Fruit fly (Drosophila melanogaster) whole organism, embryonic: ENCODE measurements around the gene CG16972.

Source experiments
- Atf6 ChIP-seq: fragments of 200-800 bp; sonication (Bioruptor generic); IDR thresholded peaks from 2 replicates; pipeline ENCODE4 v1.3.6; 2022; ENCODE audit warnings: missing biosample characterization, missing genetic modification characterization
- CG1024 ChIP-seq: fragments of 200-800 bp; sonication (Bioruptor generic); IDR thresholded peaks from 2 replicates; pipeline ENCODE4 v1.3.6; 2022; ENCODE audit warnings: missing biosample characterization, missing genetic modification characterization
- CG10366 ChIP-seq: fragments of 200-800 bp; sonication (Bioruptor generic); IDR thresholded peaks from 2 replicates; pipeline ENCODE4 v1.3.6; 2022; ENCODE audit warnings: missing biosample characterization, missing genetic modification characterization
- CG12071 ChIP-seq: fragments of 200-800 bp; sonication (Bioruptor generic); optimal IDR thresholded peaks from 3 replicates; lab custom pipeline; 2018; ENCODE audit warnings: missing biosample characterization, mild to moderate bottlenecking, missing genetic modification characterization
- CG12299 ChIP-seq: fragments of 200-800 bp; sonication (Bioruptor generic); optimal IDR thresholded peaks from 2 replicates; lab custom pipeline; 2018; ENCODE audit warnings: missing biosample characterization, mild to moderate bottlenecking, missing genetic modification characterization
- CG1233 ChIP-seq: fragments of 200-800 bp; sonication (Bioruptor generic); optimal IDR thresholded peaks from 4 replicates; lab custom pipeline; 2018; ENCODE audit warnings: missing biosample characterization, mild to moderate bottlenecking, missing genetic modification characterization
- CG12769 ChIP-seq: fragments of 200-800 bp; sonication (Bioruptor generic); optimal IDR thresholded peaks from 2 replicates; lab custom pipeline; 2019; ENCODE audit warnings: missing biosample characterization, mild to moderate bottlenecking, missing genetic modification characterization, moderate library complexity
- CG13296 ChIP-seq: fragments of 200-800 bp; sonication (Bioruptor generic); optimal IDR thresholded peaks from 3 replicates; lab custom pipeline; 2018; ENCODE audit warnings: missing biosample characterization, mild to moderate bottlenecking, missing genetic modification characterization
- CG14965 ChIP-seq: fragments of 200-800 bp; sonication (Bioruptor generic); optimal IDR thresholded peaks from 2 replicates; lab custom pipeline; 2016; ENCODE audit warnings: missing biosample characterization, missing genetic modification characterization, borderline replicate concordance
- CG1529 ChIP-seq: fragments of 200-800 bp; sonication (Bioruptor generic); optimal IDR thresholded peaks from 3 replicates; lab custom pipeline; 2018; ENCODE audit warnings: missing biosample characterization, missing genetic modification characterization
- CG2116 ChIP-seq: fragments of 200-800 bp; sonication (Bioruptor generic); optimal IDR thresholded peaks from 3 replicates; lab custom pipeline; 2018; ENCODE audit warnings: missing biosample characterization, mild to moderate bottlenecking, missing genetic modification characterization
- CG2712 ChIP-seq: fragments of 200-800 bp; optimal IDR thresholded peaks from 3 replicates; lab custom pipeline; 2019; ENCODE audit warnings: missing biosample characterization, mild to moderate bottlenecking, missing genetic modification characterization, moderate library complexity
- CG31441 ChIP-seq: fragments of 200-800 bp; sonication (Bioruptor generic); IDR thresholded peaks from 2 replicates; pipeline ENCODE4 v1.3.6; 2022; ENCODE audit warnings: missing biosample characterization, missing genetic modification characterization
- CG4820 ChIP-seq: fragments of 200-800 bp; sonication (Bioruptor generic); optimal IDR thresholded peaks from 3 replicates; lab custom pipeline; 2016; ENCODE audit warnings: missing biosample characterization, missing genetic modification characterization
- CG8281 ChIP-seq: fragments of 200-800 bp; sonication (Bioruptor generic); optimal IDR thresholded peaks from 2 replicates; lab custom pipeline; 2018; ENCODE audit warnings: missing biosample characterization, mild to moderate bottlenecking, missing genetic modification characterization, moderate library complexity
- CoRest ChIP-seq: fragments of 200-800 bp; sonication (Bioruptor generic); optimal IDR thresholded peaks from 3 replicates; lab custom pipeline; 2018; ENCODE audit warnings: missing biosample characterization, mild to moderate bottlenecking, missing genetic modification characterization, moderate library complexity
- Deaf1 ChIP-seq: fragments of 200-800 bp; optimal IDR thresholded peaks from 3 replicates; lab custom pipeline; 2019; ENCODE audit warnings: missing biosample characterization, mild to moderate bottlenecking, missing genetic modification characterization, moderate library complexity
- Doc3 ChIP-seq: fragments of 200-800 bp; sonication (Bioruptor generic); IDR thresholded peaks from 3 replicates; pipeline ENCODE4 v1.3.6; 2022; ENCODE audit warnings: missing biosample characterization, missing genetic modification characterization; ENCODE audit not compliant: partially characterized antibody
- E2f2 ChIP-seq: fragments of 200-800 bp; sonication (Bioruptor generic); IDR thresholded peaks from 2 replicates; pipeline ENCODE4 v1.3.6; 2022; ENCODE audit warnings: missing biosample characterization, missing genetic modification characterization
- Fer3 ChIP-seq: fragments of 200-800 bp; sonication (Bioruptor generic); optimal IDR thresholded peaks from 2 replicates; lab custom pipeline; 2018; ENCODE audit warnings: missing biosample characterization, mild to moderate bottlenecking, missing genetic modification characterization, moderate library complexity
- HLH3B ChIP-seq: fragments of 200-800 bp; sonication (Bioruptor generic); IDR thresholded peaks from 2 replicates; pipeline ENCODE4 v1.3.6; 2022; ENCODE audit warnings: missing biosample characterization, missing genetic modification characterization
- Hr39 ChIP-seq: fragments of >200 bp; optimal IDR thresholded peaks from 2 replicates; lab custom pipeline; 2017
- Kr ChIP-seq: fragments of 200-800 bp; sonication (Bioruptor generic); optimal IDR thresholded peaks from 2 replicates; lab custom pipeline; 2017; ENCODE audit warnings: missing biosample characterization, mild to moderate bottlenecking, missing genetic modification characterization
- Lhr ChIP-seq: fragments of 200-800 bp; sonication (Bioruptor generic); optimal IDR thresholded peaks from 3 replicates; lab custom pipeline; 2017; ENCODE audit warnings: mild to moderate bottlenecking, missing biosample characterization, missing genetic modification reagents, missing genetic modification characterization
- Med ChIP-seq: fragments of 200-800 bp; sonication (Bioruptor generic); peaks from one replicate; lab custom pipeline; 2016; ENCODE audit warnings: missing biosample characterization, missing genetic modification characterization, mild to moderate bottlenecking, inconsistent platforms, moderate library complexity
- NK7.1 ChIP-seq: fragments of 200-800 bp; sonication (Bioruptor generic); optimal IDR thresholded peaks from 3 replicates; lab custom pipeline; 2016; ENCODE audit warnings: missing biosample characterization, missing genetic modification characterization
- Oli ChIP-seq: fragments of 200-800 bp; sonication (Bioruptor generic); optimal IDR thresholded peaks from 2 replicates; lab custom pipeline; 2018; ENCODE audit warnings: missing biosample characterization, mild to moderate bottlenecking, missing genetic modification characterization, moderate library complexity
- PHDP ChIP-seq: fragments of 200-800 bp; sonication (Bioruptor generic); optimal IDR thresholded peaks from 3 replicates; lab custom pipeline; 2018; ENCODE audit warnings: missing biosample characterization, mild to moderate bottlenecking, missing genetic modification characterization, moderate library complexity
- Spps ChIP-seq: fragments of 200-800 bp; sonication (Bioruptor generic); optimal IDR thresholded peaks from 2 replicates; lab custom pipeline; 2018; ENCODE audit warnings: missing biosample characterization, mild to moderate bottlenecking, missing genetic modification characterization
- Sry-β ChIP-seq: fragments of 200-800 bp; sonication (Bioruptor generic); optimal IDR thresholded peaks from 2 replicates; lab custom pipeline; 2018; ENCODE audit warnings: missing biosample characterization, mild to moderate bottlenecking, missing genetic modification characterization, moderate library complexity
- abd-A ChIP-seq: fragments of 200-800 bp; sonication (Bioruptor generic); optimal IDR thresholded peaks from 3 replicates; lab custom pipeline; 2019; ENCODE audit warnings: missing biosample characterization, mild to moderate bottlenecking, missing genetic modification characterization, moderate library complexity
- al ChIP-seq: fragments of 200-800 bp; sonication (Bioruptor generic); IDR thresholded peaks from 2 replicates; pipeline ENCODE4 v1.3.6; 2022; ENCODE audit warnings: missing biosample characterization, missing genetic modification characterization
- az2 ChIP-seq: fragments of 200-800 bp; sonication (Bioruptor generic); optimal IDR thresholded peaks from 3 replicates; lab custom pipeline; 2016; ENCODE audit warnings: missing biosample characterization, missing genetic modification characterization
- bcd ChIP-seq: fragments of 200-800 bp; sonication (Bioruptor generic); optimal IDR thresholded peaks from 2 replicates; lab custom pipeline; 2017; ENCODE audit warnings: missing biosample characterization, mild to moderate bottlenecking, missing genetic modification characterization
- cg ChIP-seq: fragments of 200-800 bp; sonication (Bioruptor generic); optimal IDR thresholded peaks from 3 replicates; lab custom pipeline; 2019; ENCODE audit warnings: missing biosample characterization, mild to moderate bottlenecking, missing genetic modification characterization, moderate library complexity
- gcm2 ChIP-seq: fragments of 200-800 bp; sonication (Bioruptor generic); optimal IDR thresholded peaks from 2 replicates; lab custom pipeline; 2016; ENCODE audit warnings: missing biosample characterization, missing genetic modification characterization
- gro ChIP-seq: fragments of 200-800 bp; sonication (Bioruptor generic); optimal IDR thresholded peaks from 2 replicates; lab custom pipeline; 2016; ENCODE audit warnings: missing biosample characterization, missing genetic modification characterization
- jumu ChIP-seq: fragments of 200-800 bp; sonication (Bioruptor generic); optimal IDR thresholded peaks from 3 replicates; lab custom pipeline; 2016; ENCODE audit warnings: missing biosample characterization, missing genetic modification characterization
- lmd ChIP-seq: fragments of 200-800 bp; sonication (Bioruptor generic); IDR thresholded peaks from 2 replicates; pipeline ENCODE4 v1.3.6; 2022; ENCODE audit warnings: missing biosample characterization, missing genetic modification characterization
- onecut ChIP-seq: fragments of 200-800 bp; sonication (Bioruptor generic); IDR thresholded peaks from 2 replicates; pipeline ENCODE4 v1.3.6; 2022; ENCODE audit warnings: missing biosample characterization, missing genetic modification characterization
- prd ChIP-seq, 3 experiments: fragments of >200 bp in 2 of 3; fragments of 200-800 bp in 1 of 3; sonication (Bioruptor generic) in 1 of 3; optimal IDR thresholded peaks in 2 of 3; IDR thresholded peaks in 1 of 3; 2 replicates in 2 of 3; 3 replicates in 1 of 3; pipeline versions ENCODE4 v1.3.6 to Lab custom; 2017 to 2022; ENCODE audit warnings: missing biosample characterization in 1 of 3, missing genetic modification characterization in 1 of 3
- sisA ChIP-seq: fragments of 200-800 bp; sonication (Bioruptor generic); IDR thresholded peaks from 2 replicates; pipeline ENCODE4 v1.3.6; 2022; ENCODE audit warnings: missing biosample characterization, missing genetic modification characterization
- slbo ChIP-seq: fragments of 200-800 bp; sonication (Bioruptor generic); IDR thresholded peaks from 2 replicates; pipeline ENCODE4 v1.3.6; 2022; ENCODE audit warnings: missing biosample characterization, missing genetic modification characterization
- sob ChIP-seq: fragments of 200-800 bp; sonication (Bioruptor generic); IDR thresholded peaks from 2 replicates; pipeline ENCODE4 v1.3.6; 2022; ENCODE audit warnings: missing biosample characterization, missing genetic modification characterization
- stwl ChIP-seq: fragments of 200-800 bp; sonication (Bioruptor generic); optimal IDR thresholded peaks from 3 replicates; lab custom pipeline; 2018; ENCODE audit warnings: missing biosample characterization, mild to moderate bottlenecking, missing genetic modification characterization, moderate library complexity
- tll ChIP-seq, 2 experiments: fragments of 200-800 bp in 1 of 2; fragments of >200 bp in 1 of 2; sonication (Bioruptor generic) in 1 of 2; optimal IDR thresholded peaks; 2 replicates each; lab custom pipeline; 2017 to 2019; ENCODE audit warnings: missing biosample characterization in 2 of 2, missing genetic modification characterization in 2 of 2, mild to moderate bottlenecking in 1 of 2, moderate library complexity in 1 of 2
- tna ChIP-seq: fragments of 200-800 bp; sonication (Bioruptor generic); IDR thresholded peaks from 2 replicates; pipeline ENCODE4 v1.3.6; 2022; ENCODE audit warnings: missing biosample characterization, missing genetic modification characterization; ENCODE audit not compliant: partially characterized antibody
- trem ChIP-seq: fragments of 200-800 bp; optimal IDR thresholded peaks from 3 replicates; lab custom pipeline; 2019; ENCODE audit warnings: missing biosample characterization, mild to moderate bottlenecking, missing genetic modification characterization, moderate library complexity
- twi ChIP-seq: fragments of 200-800 bp; optimal IDR thresholded peaks from 2 replicates; lab custom pipeline; 2019; ENCODE audit warnings: missing biosample characterization, mild to moderate bottlenecking, missing genetic modification characterization, moderate library complexity
- z ChIP-seq: fragments of 200-800 bp; sonication (Bioruptor generic); IDR thresholded peaks from 3 replicates; pipeline ENCODE4 v1.3.6; 2022; ENCODE audit warnings: missing biosample characterization, missing genetic modification characterization

The CG16972 gene

DNA sequence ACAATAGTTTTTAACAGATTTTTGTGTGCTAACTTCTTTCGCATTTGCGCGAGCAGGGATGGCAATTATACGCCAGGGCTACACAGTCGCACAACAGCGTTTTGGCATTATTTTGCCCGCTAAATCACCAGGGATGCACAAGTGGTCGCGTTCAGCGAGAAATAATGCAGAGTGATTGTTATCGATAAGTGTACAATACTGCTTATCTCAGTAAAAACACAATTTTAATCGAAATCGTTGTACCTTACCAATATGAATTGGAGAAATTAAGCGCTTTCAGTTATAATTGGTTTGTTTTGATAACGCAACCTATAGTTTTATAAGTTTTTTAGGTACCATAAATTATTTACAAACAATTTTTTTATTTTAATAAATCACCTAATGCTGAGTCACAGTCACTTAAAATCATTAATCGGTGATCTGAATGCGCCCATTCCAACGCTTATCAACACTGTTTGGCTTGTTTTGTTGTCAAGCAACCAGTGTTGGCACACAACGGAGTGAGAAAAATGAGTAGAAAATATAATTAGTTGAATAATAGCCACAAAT is 26.3 kb downstream of the CG16972 start, which contains the start of the genes Sfmbt and CG5439 (continued):
- TF ChIP-seq trem (tag; lab: Kevin White, UChicago): peak; percentile 79
- no peak for TF ChIP-seq Hr39 (lab: Kevin White, UChicago)
- TF ChIP-seq CG13296 (GFP tag; lab: Kevin White, UChicago): no peak
- no peak for TF ChIP-seq cg (GFP tag; lab: Kevin White, UChicago)
- peak; percentile 75 for TF ChIP-seq lmd
- no peak for TF ChIP-seq bcd (GFP tag; lab: Kevin White, UChicago)
- no peak for TF ChIP-seq CG1233 (GFP tag; lab: Kevin White, UChicago)
- TF ChIP-seq gro (GFP tag; lab: Kevin White, UChicago): peak; percentile 17
- TF ChIP-seq Doc3 (GFP tag; lab: Robert Waterston, UW): no peak
- TF ChIP-seq slbo: peak; percentile 88
- no peak for TF ChIP-seq Oli (tag; lab: Kevin White, UChicago)
- no peak for TF ChIP-seq CG1529 (GFP tag; lab: Kevin White, UChicago)
- TF ChIP-seq sisA (GFP tag; lab: Robert Waterston, UW): peak; percentile 77
- peak; percentile 81 for TF ChIP-seq sob (GFP tag; lab: Robert Waterston, UW)
- no peak; the same call in 1 of the 2 replicates for TF ChIP-seq CG1024
- TF ChIP-seq Deaf1 (tag; lab: Kevin White, UChicago): no peak
- TF ChIP-seq CG2712 (tag; lab: Kevin White, UChicago): peak; percentile 82
- peak; percentile 80 for TF ChIP-seq Sry-β (GFP tag; lab: Kevin White, UChicago)
- TF ChIP-seq CG12769 (tag; lab: Kevin White, UChicago): no peak
- TF ChIP-seq prd (optimal IDR thresholded peaks at IDR 0.05; lab: Kevin White, UChicago): no peak
- TF ChIP-seq prd (GFP tag; IDR thresholded peaks at IDR 0.05; lab: Robert Waterston, UW): peak; percentile 80
- TF ChIP-seq abd-A (tag; lab: Kevin White, UChicago): no peak
- peak; percentile 71 for TF ChIP-seq al (GFP tag; lab: Robert Waterston, UW)
- TF ChIP-seq jumu (GFP tag; lab: Kevin White, UChicago): peak; percentile 85
- peak; percentile 96 for TF ChIP-seq Med (GFP tag; lab: Kevin White, UChicago)
- peak; percentile 69 for TF ChIP-seq Lhr (GFP tag; lab: Kevin White, UChicago)
- no peak for TF ChIP-seq z (GFP tag; lab: Robert Waterston, UW)
- peak; percentile 91 for TF ChIP-seq stwl (tag; lab: Kevin White, UChicago)
- TF ChIP-seq CG4820: peak; percentile 73
- peak; percentile 53; the same call in 1 of the 2 replicates for TF ChIP-seq Atf6 (GFP tag; lab: Robert Waterston, UW)
- no peak; the same call in 1 of the 2 replicates for TF ChIP-seq HLH3B (GFP tag; lab: Robert Waterston, UW)
- TF ChIP-seq Spps (tag; lab: Kevin White, UChicago): peak; percentile 22
- TF ChIP-seq gcm2 (GFP tag; lab: Kevin White, UChicago): no peak
- peak; percentile 50 for TF ChIP-seq twi (tag; lab: Kevin White, UChicago)
- TF ChIP-seq NK7.1 (GFP tag; lab: Kevin White, UChicago): peak; percentile 52
- peak; percentile 89 for TF ChIP-seq CG2116 (GFP tag; lab: Kevin White, UChicago)
- TF ChIP-seq E2f2: peak; percentile 51
- TF ChIP-seq CG8281 (tag; lab: Kevin White, UChicago): no peak
- peak; percentile 100 for TF ChIP-seq CG31441 (GFP tag; lab: Robert Waterston, UW)
- no peak for TF ChIP-seq CG14965
- TF ChIP-seq PHDP (tag; lab: Kevin White, UChicago): no peak
- peak; percentile 39; the same call in 1 of the 2 replicates for TF ChIP-seq CG10366 (GFP tag; lab: Robert Waterston, UW)
- peak; percentile 42; the same call in 1 of the 2 replicates for TF ChIP-seq onecut
- no peak for TF ChIP-seq tna (GFP tag; lab: Robert Waterston, UW)
- peak; percentile 6 for TF ChIP-seq CG12299 (tag; lab: Kevin White, UChicago)
- TF ChIP-seq CG12071: no peak
- no peak for TF ChIP-seq Kr (GFP tag; lab: Kevin White, UChicago)
- peak; percentile 59 to 80 for TF ChIP-seq tll (GFP tag; optimal IDR thresholded peaks at IDR 0.05; lab: Kevin White, UChicago)
- no peak for TF ChIP-seq Fer3 (tag; lab: Kevin White, UChicago)
- TF ChIP-seq az2 (GFP tag; lab: Kevin White, UChicago): peak; percentile 71
- peak; percentile 70 for TF ChIP-seq CoRest (tag; lab: Kevin White, UChicago)
